Fruit fly (Drosophila melanogaster) whole organism, embryonic: ENCODE measurements around the gene Cpr65Av.
A peak's percentile ranks its signal among the peaks of the same experiment; 100 is the strongest.

Source experiments
- B-H1 ChIP-seq: fragments of 200-800 bp; sonication (Bioruptor generic); IDR thresholded peaks from 3 replicates; pipeline ENCODE4 v1.3.6; 2022; ENCODE audit warnings: missing biosample characterization, missing genetic modification characterization
- CG10274 ChIP-seq: fragments of 200-800 bp; sonication (Bioruptor generic); optimal IDR thresholded peaks from 3 replicates; lab custom pipeline; 2017; ENCODE audit warnings: missing biosample characterization, mild to moderate bottlenecking, missing genetic modification characterization
- CG10321 ChIP-seq: fragments of 200-800 bp; sonication (Bioruptor generic); IDR thresholded peaks from 2 replicates; pipeline ENCODE4 v1.3.6; 2022; ENCODE audit warnings: missing biosample characterization, missing genetic modification characterization
- CG10979 ChIP-seq: fragments of 200-800 bp; sonication (Bioruptor generic); optimal IDR thresholded peaks from 2 replicates; lab custom pipeline; 2018; ENCODE audit warnings: missing biosample characterization, mild to moderate bottlenecking, missing genetic modification characterization, moderate library complexity
- CG12744 ChIP-seq: fragments of 200-800 bp; sonication (Bioruptor generic); optimal IDR thresholded peaks from 2 replicates; lab custom pipeline; 2016; ENCODE audit warnings: missing biosample characterization, missing genetic modification characterization
- CG15269 ChIP-seq: fragments of 200-800 bp; sonication (Bioruptor generic); optimal IDR thresholded peaks from 2 replicates; lab custom pipeline; 2018; ENCODE audit warnings: missing biosample characterization, mild to moderate bottlenecking, missing genetic modification characterization, moderate library complexity
- CG15514 ChIP-seq: fragments of 200-800 bp; sonication (Bioruptor generic); optimal IDR thresholded peaks from 3 replicates; lab custom pipeline; 2017; ENCODE audit warnings: missing biosample characterization, missing genetic modification characterization, mild to moderate bottlenecking, moderate library complexity, missing genetic modification reagents
- CG17568 ChIP-seq: fragments of 200-800 bp; sonication (Bioruptor generic); optimal IDR thresholded peaks from 2 replicates; lab custom pipeline; 2018; ENCODE audit warnings: missing biosample characterization, mild to moderate bottlenecking, missing genetic modification characterization, moderate library complexity
- CG17912 ChIP-seq: fragments of 200-800 bp; sonication (Bioruptor generic); optimal IDR thresholded peaks from 2 replicates; lab custom pipeline; 2018; ENCODE audit warnings: missing biosample characterization, mild to moderate bottlenecking, missing genetic modification characterization
- CG2889 ChIP-seq: fragments of 200-800 bp; sonication (Bioruptor generic); IDR thresholded peaks from 3 replicates; pipeline ENCODE4 v1.3.6; 2022; ENCODE audit warnings: missing biosample characterization, missing genetic modification characterization
- CG30403 ChIP-seq: fragments of 200-800 bp; sonication (Bioruptor generic); optimal IDR thresholded peaks from 3 replicates; lab custom pipeline; 2016; ENCODE audit warnings: missing biosample characterization, missing genetic modification characterization
- CG6791 ChIP-seq: fragments of 200-800 bp; sonication (Bioruptor generic); IDR thresholded peaks from 3 replicates; pipeline ENCODE4 v1.3.6; 2022; ENCODE audit warnings: missing biosample characterization, missing genetic modification characterization; ENCODE audit not compliant: partially characterized antibody
- CG9817 ChIP-seq: fragments of 200-800 bp; sonication (Bioruptor generic); optimal IDR thresholded peaks from 2 replicates; lab custom pipeline; 2018; ENCODE audit warnings: missing biosample characterization, mild to moderate bottlenecking, missing genetic modification characterization, moderate library complexity
- CTCF ChIP-seq: fragments of 200-800 bp; sonication (Bioruptor generic); optimal IDR thresholded peaks from 2 replicates; lab custom pipeline; 2017; ENCODE audit warnings: missing biosample characterization, mild to moderate bottlenecking, missing genetic modification characterization, moderate library complexity
- CkIIα-i1 ChIP-seq: fragments of 200-800 bp; sonication (Bioruptor generic); IDR thresholded peaks from 2 replicates; pipeline ENCODE4 v1.3.6; 2022; ENCODE audit warnings: missing biosample characterization, missing genetic modification characterization
- D ChIP-seq, 2 experiments: fragments of 200-800 bp in 1 of 2; fragments of >200 bp in 1 of 2; sonication (Bioruptor generic) in 1 of 2; optimal IDR thresholded peaks; 2 replicates in 1 of 2; 3 replicates in 1 of 2; lab custom pipeline; 2017; ENCODE audit warnings: mild to moderate bottlenecking in 1 of 2, missing biosample characterization in 1 of 2, missing genetic modification characterization in 1 of 2, missing genetic modification reagents in 1 of 2
- Ets65A ChIP-seq: fragments of 200-800 bp; sonication (Bioruptor generic); peaks from one replicate; lab custom pipeline; 2016; ENCODE audit warnings: missing biosample characterization, missing genetic modification characterization
- H15 ChIP-seq: fragments of 200-800 bp; sonication (Bioruptor generic); IDR thresholded peaks from 3 replicates; pipeline ENCODE4 v1.3.6; 2022; ENCODE audit warnings: missing biosample characterization, missing genetic modification characterization
- Hey ChIP-seq: fragments of 200-800 bp; sonication (Bioruptor generic); optimal IDR thresholded peaks from 3 replicates; lab custom pipeline; 2018; ENCODE audit warnings: missing biosample characterization, mild to moderate bottlenecking, missing genetic modification characterization
- Hr78 ChIP-seq, 2 experiments: fragments of 200-800 bp in 1 of 2; fragments of >200 bp in 1 of 2; sonication (Bioruptor generic) in 1 of 2; optimal IDR thresholded peaks; 2 replicates each; lab custom pipeline; 2017 to 2019; ENCODE audit warnings: missing biosample characterization in 2 of 2, missing genetic modification characterization in 2 of 2, mild to moderate bottlenecking in 1 of 2, moderate library complexity in 1 of 2
- Mrtf ChIP-seq: fragments of 200-800 bp; sonication (Bioruptor generic); IDR thresholded peaks from 3 replicates; pipeline ENCODE4 v1.3.6; 2022; ENCODE audit warnings: missing biosample characterization, missing genetic modification characterization
- Nf-YB ChIP-seq: fragments of 200-800 bp; sonication (Bioruptor generic); optimal IDR thresholded peaks from 3 replicates; lab custom pipeline; 2019; ENCODE audit warnings: missing biosample characterization, mild to moderate bottlenecking, missing genetic modification characterization, moderate library complexity
- Nf-YC ChIP-seq: fragments of 200-800 bp; optimal IDR thresholded peaks from 3 replicates; lab custom pipeline; 2019; ENCODE audit warnings: missing biosample characterization, mild to moderate bottlenecking, missing genetic modification characterization, moderate library complexity
- Usf ChIP-seq: fragments of 200-800 bp; sonication (Bioruptor generic); optimal IDR thresholded peaks from 2 replicates; lab custom pipeline; 2017; ENCODE audit warnings: missing genotype, missing biosample characterization, missing genetic modification characterization
- Vsx1 ChIP-seq: fragments of 200-800 bp; sonication (Bioruptor generic); optimal IDR thresholded peaks from 2 replicates; lab custom pipeline; 2017; ENCODE audit warnings: missing biosample characterization, mild to moderate bottlenecking, missing genetic modification characterization, missing genetic modification reagents
- al ChIP-seq: fragments of 200-800 bp; sonication (Bioruptor generic); IDR thresholded peaks from 2 replicates; pipeline ENCODE4 v1.3.6; 2022; ENCODE audit warnings: missing biosample characterization, missing genetic modification characterization
- crol ChIP-seq: fragments of 200-800 bp; sonication (Bioruptor generic); IDR thresholded peaks from 2 replicates; pipeline ENCODE4 v1.3.6; 2022; ENCODE audit warnings: missing biosample characterization, missing genetic modification characterization
- cwo ChIP-seq: fragments of 200-800 bp; sonication (Bioruptor generic); optimal IDR thresholded peaks from 3 replicates; lab custom pipeline; 2017; ENCODE audit warnings: missing biosample characterization, missing genetic modification characterization, mild to moderate bottlenecking, moderate library complexity, missing genetic modification reagents
- dati ChIP-seq: fragments of 200-800 bp; sonication (Bioruptor generic); IDR thresholded peaks from 2 replicates; pipeline ENCODE4 v1.3.6; 2022; ENCODE audit warnings: missing biosample characterization, missing genetic modification characterization
- dimm ChIP-seq: fragments of 200-800 bp; sonication (Bioruptor generic); IDR thresholded peaks from 2 replicates; pipeline ENCODE4 v1.3.6; 2022; ENCODE audit warnings: missing biosample characterization, missing genetic modification characterization
- grn ChIP-seq: fragments of 200-800 bp; sonication (Bioruptor generic); optimal IDR thresholded peaks from 3 replicates; lab custom pipeline; 2017; ENCODE audit warnings: missing biosample characterization, missing genetic modification characterization
- gsb-n ChIP-seq: fragments of 200-800 bp; sonication (Bioruptor generic); optimal IDR thresholded peaks from 3 replicates; lab custom pipeline; 2018; ENCODE audit warnings: missing biosample characterization, mild to moderate bottlenecking, missing genetic modification characterization
- kni ChIP-seq: fragments of 200-800 bp; sonication (Bioruptor generic); optimal IDR thresholded peaks from 3 replicates; lab custom pipeline; 2017; ENCODE audit warnings: mild to moderate bottlenecking, missing biosample characterization, missing genetic modification reagents, missing genetic modification characterization
- nerfin-1 ChIP-seq: fragments of 200-800 bp; sonication (Bioruptor generic); optimal IDR thresholded peaks from 3 replicates; lab custom pipeline; 2019; ENCODE audit warnings: missing biosample characterization, mild to moderate bottlenecking, missing genetic modification characterization, moderate library complexity
- oc ChIP-seq: fragments of 200-800 bp; sonication (Bioruptor generic); optimal IDR thresholded peaks from 2 replicates; lab custom pipeline; 2018; ENCODE audit warnings: missing biosample characterization, mild to moderate bottlenecking, missing genetic modification characterization, moderate library complexity
- otp ChIP-seq: fragments of 200-800 bp; sonication (Bioruptor generic); IDR thresholded peaks from 3 replicates; pipeline ENCODE4, ENCODE4 v1.3.6; 2022; ENCODE audit warnings: missing biosample characterization, missing genetic modification characterization
- prd ChIP-seq, 3 experiments: fragments of >200 bp in 2 of 3; fragments of 200-800 bp in 1 of 3; sonication (Bioruptor generic) in 1 of 3; optimal IDR thresholded peaks in 2 of 3; IDR thresholded peaks in 1 of 3; 2 replicates in 2 of 3; 3 replicates in 1 of 3; pipeline versions ENCODE4 v1.3.6 to Lab custom; 2017 to 2022; ENCODE audit warnings: missing biosample characterization in 1 of 3, missing genetic modification characterization in 1 of 3
- pros ChIP-seq: fragments of 200-800 bp; sonication (Bioruptor generic); optimal IDR thresholded peaks from 3 replicates; lab custom pipeline; 2019; ENCODE audit warnings: missing biosample characterization, mild to moderate bottlenecking, missing genetic modification characterization, moderate library complexity
- ranshi ChIP-seq: fragments of 200-800 bp; sonication (Bioruptor generic); IDR thresholded peaks from 2 replicates; pipeline ENCODE4 v1.3.6; 2022; ENCODE audit warnings: missing biosample characterization, missing genetic modification characterization
- run ChIP-seq: fragments of 200-800 bp; sonication (Bioruptor generic); optimal IDR thresholded peaks from 3 replicates; lab custom pipeline; 2018; ENCODE audit warnings: missing biosample characterization, mild to moderate bottlenecking, missing genetic modification characterization
- seq ChIP-seq: fragments of 200-800 bp; sonication (Bioruptor generic); IDR thresholded peaks from 2 replicates; pipeline ENCODE4 v1.3.6; 2022; ENCODE audit warnings: missing biosample characterization, missing genetic modification characterization
- so ChIP-seq: fragments of 200-800 bp; sonication (Bioruptor generic); IDR thresholded peaks from 3 replicates; pipeline ENCODE4 v1.3.6; 2022; ENCODE audit warnings: missing biosample characterization, missing genetic modification characterization
- tll ChIP-seq, 2 experiments: fragments of 200-800 bp in 1 of 2; fragments of >200 bp in 1 of 2; sonication (Bioruptor generic) in 1 of 2; optimal IDR thresholded peaks; 2 replicates each; lab custom pipeline; 2017 to 2019; ENCODE audit warnings: missing biosample characterization in 2 of 2, missing genetic modification characterization in 2 of 2, mild to moderate bottlenecking in 1 of 2, moderate library complexity in 1 of 2

Gene Cpr65Av

DNA sequence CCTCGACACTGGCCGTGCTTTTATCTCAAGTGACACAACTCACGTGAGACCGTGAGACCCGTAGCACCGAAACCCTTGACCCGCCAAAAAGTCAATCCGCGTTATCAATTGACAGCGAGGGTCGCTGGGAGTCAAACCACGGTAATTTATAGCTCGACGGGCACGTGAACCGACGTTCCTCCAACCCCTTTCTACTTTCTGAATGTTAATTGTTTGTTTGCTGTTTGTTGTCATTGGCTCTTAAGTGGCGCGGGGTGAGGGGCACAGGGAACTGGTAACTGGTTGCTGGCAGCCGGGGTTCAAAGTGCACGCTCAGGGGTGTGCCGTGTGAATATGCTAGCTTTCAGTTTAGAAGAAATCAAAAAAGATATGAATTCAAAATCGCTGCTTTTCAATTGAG lies 33.1 kb downstream of the Cpr65Av start:
- TF ChIP-seq cwo (GFP tag; lab: Kevin White, UChicago) (peak; percentile 33), nerfin-1 (tag; lab: Kevin White, UChicago) (peak; percentile 13), crol (GFP tag; lab: Robert Waterston, UW) (peak; percentile 63), dati (no peak), ranshi (GFP tag; lab: Robert Waterston, UW) (no peak), CG15269 (tag; lab: Kevin White, UChicago) (no peak), seq (GFP tag; lab: Robert Waterston, UW) (no peak), Nf-YC (tag; lab: Kevin White, UChicago) (peak; percentile 23), Hr78 (GFP tag; optimal IDR thresholded peaks at IDR 0.05; lab: Kevin White, UChicago) (peak in 1 of 2 experiments; percentile 72), so (GFP tag; lab: Robert Waterston, UW) (no peak), oc (tag; lab: Kevin White, UChicago) (peak; percentile 70), Vsx1 (GFP tag; lab: Kevin White, UChicago) (peak; percentile 20), gsb-n (tag; lab: Kevin White, UChicago) (peak; percentile 28), Nf-YB (GFP tag; lab: Kevin White, UChicago) (peak; percentile 56), tll (GFP tag; optimal IDR thresholded peaks at IDR 0.05; lab: Kevin White, UChicago) (peak in 1 of 2 experiments; percentile 56), CG10321 (no peak), pros (peak; percentile 49), kni (GFP tag; lab: Kevin White, UChicago) (peak; percentile 3), run (no peak), otp (GFP tag; lab: Robert Waterston, UW) (peak; percentile 34; the same call in 1 of the 3 replicates), CG15514 (no peak), Hey (tag; lab: Kevin White, UChicago) (peak; percentile 79), Usf (GFP tag; lab: Kevin White, UChicago) (no peak)

DNA sequence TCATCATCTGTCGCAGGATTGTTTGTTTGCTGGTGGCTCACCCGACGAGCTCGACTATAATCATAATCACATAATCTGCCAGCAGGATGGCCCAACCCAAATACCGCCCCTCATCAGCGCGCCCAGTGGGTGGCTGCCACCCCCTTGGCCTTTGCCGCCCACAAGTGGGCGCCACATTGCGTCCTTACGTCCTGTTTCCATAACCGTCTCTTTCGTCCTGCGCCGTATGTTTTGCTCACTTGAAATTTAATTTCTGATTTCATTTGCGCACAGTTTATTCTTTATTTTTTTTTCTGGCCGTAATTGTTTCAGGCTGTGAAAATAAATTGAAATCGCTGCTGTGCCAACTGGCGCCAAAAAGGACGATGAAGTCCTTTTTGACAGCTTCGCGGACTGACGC lies 34.3 kb downstream of the Cpr65Av start:
- no peak for TF ChIP-seq CG12744
- TF ChIP-seq CkIIα-i1 (GFP tag; lab: Robert Waterston, UW) = no peak
- TF ChIP-seq Ets65A (GFP tag; lab: Kevin White, UChicago) = peak; percentile 92
- TF ChIP-seq, all 482 proteins: peak for 1

DNA sequence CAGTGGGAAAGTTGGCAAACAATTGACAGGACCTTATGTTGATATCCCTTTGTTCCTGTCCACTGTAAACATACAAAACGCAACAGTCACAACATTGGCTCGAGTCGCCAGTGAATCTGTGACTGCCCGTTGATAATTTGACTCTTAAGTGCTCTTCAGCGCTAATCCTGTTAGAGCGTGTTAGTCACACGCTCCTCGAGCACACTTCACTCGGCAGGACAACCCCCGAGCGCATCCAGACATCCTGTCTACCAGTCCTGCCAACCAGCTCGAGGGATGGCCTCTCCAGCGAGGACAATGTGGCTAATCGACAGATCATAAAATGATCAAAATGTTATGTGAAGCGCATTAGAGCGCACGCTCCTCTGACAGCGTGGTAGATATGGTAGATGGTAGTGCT lies 35.2 kb downstream of the Cpr65Av start:
- TF ChIP-seq oc (tag; lab: Kevin White, UChicago) (peak; percentile 81), CG10274 (GFP tag; lab: Kevin White, UChicago) (no peak), CG9817 (tag; lab: Kevin White, UChicago) (no peak), nerfin-1 (tag; lab: Kevin White, UChicago) (peak; percentile 27), CG6791 (GFP tag; lab: Robert Waterston, UW) (no peak), gsb-n (tag; lab: Kevin White, UChicago) (peak; percentile 94), al (GFP tag; lab: Robert Waterston, UW) (no peak), crol (GFP tag; lab: Robert Waterston, UW) (no peak), pros (peak; percentile 83), CG17912 (GFP tag; lab: Kevin White, UChicago) (no peak), kni (GFP tag; lab: Kevin White, UChicago) (peak; percentile 25), dimm (no peak), prd (optimal IDR thresholded peaks at IDR 0.05; lab: Kevin White, UChicago) (no peak), prd (GFP tag; IDR thresholded peaks at IDR 0.05; lab: Robert Waterston, UW) (peak; percentile 42; the same call in 1 of the 3 replicates), CG2889 (GFP tag; lab: Robert Waterston, UW) (0 out of 3 replicates have a peak, but pooled peaks have one; percentile 18), tll (GFP tag; optimal IDR thresholded peaks at IDR 0.05; lab: Kevin White, UChicago) (peak in 1 of 2 experiments; percentile 73), CG10979 (no peak), Hey (tag; lab: Kevin White, UChicago) (peak; percentile 95), Mrtf (no peak), H15 (GFP tag; lab: Robert Waterston, UW) (no peak), CG30403 (GFP tag; lab: Kevin White, UChicago) (no peak), CG17568 (GFP tag; lab: Kevin White, UChicago) (no peak), grn (GFP tag; lab: Kevin White, UChicago) (peak; percentile 23), B-H1 (GFP tag; lab: Robert Waterston, UW) (no peak), D (optimal IDR thresholded peaks at IDR 0.05; lab: Kevin White, UChicago) (peak; percentile 49), D (GFP tag; optimal IDR thresholded peaks at IDR 0.05; lab: Kevin White, UChicago) (no peak), CTCF (peak; percentile 12)
